Fruit fly (Drosophila melanogaster) whole organism, wandering third instar larva: ENCODE results near the gene CG12713.

ENCODE experiments used
- Abd-B ChIP-seq: fragments of >200 bp; optimal IDR thresholded peaks from 2 replicates; lab custom pipeline; 2017; ENCODE audit warnings: missing biosample characterization, missing genetic modification characterization
- CG32264 ChIP-seq: fragments of 200-800 bp; sonication (Bioruptor generic); optimal IDR thresholded peaks from 2 replicates; lab custom pipeline; 2016; ENCODE audit warnings: missing biosample characterization, missing genetic modification characterization
- CG9705 ChIP-seq: fragments of 200-800 bp; sonication (Bioruptor generic); optimal IDR thresholded peaks from 2 replicates; lab custom pipeline; 2018; ENCODE audit warnings: missing biosample characterization, mild to moderate bottlenecking, missing genetic modification characterization
- CrebA ChIP-seq: fragments of 200-800 bp; sonication (Bioruptor generic); optimal IDR thresholded peaks from 2 replicates; lab custom pipeline; 2016; ENCODE audit warnings: missing biosample characterization, mild to moderate bottlenecking, missing genetic modification characterization, borderline replicate concordance
- Dfd ChIP-seq: fragments of >200 bp; optimal IDR thresholded peaks from 2 replicates; lab custom pipeline; 2017; ENCODE audit warnings: missing biosample characterization, missing genetic modification characterization
- Dif ChIP-seq: fragments of 200-275, 200-300 bp; sonication (Bioruptor generic); optimal IDR thresholded peaks from 2 replicates; lab custom pipeline; 2018; ENCODE audit warnings: missing biosample characterization, missing genetic modification characterization; ENCODE audit not compliant: partially characterized antibody
- HLH106 ChIP-seq: fragments of 200-800 bp; optimal IDR thresholded peaks from 3 replicates; lab custom pipeline; 2019; ENCODE audit warnings: missing biosample characterization, mild to moderate bottlenecking, missing genetic modification characterization, moderate library complexity
- Hnf4 ChIP-seq: fragments of 200-800 bp; sonication (Bioruptor generic); optimal IDR thresholded peaks from 2 replicates; lab custom pipeline; 2016; ENCODE audit warnings: missing biosample characterization, mild to moderate bottlenecking, missing genetic modification characterization
- Hr78 ChIP-seq: fragments of >200 bp; optimal IDR thresholded peaks from 2 replicates; lab custom pipeline; 2017; ENCODE audit warnings: missing biosample characterization, missing genetic modification characterization
- Hr83 ChIP-seq: fragments of 200-300 bp; sonication (Bioruptor generic); optimal IDR thresholded peaks from 2 replicates; lab custom pipeline; 2016; ENCODE audit warnings: missing biosample characterization, mild to moderate bottlenecking, missing genetic modification characterization, moderate library complexity; ENCODE audit not compliant: poor library complexity, severe bottlenecking
- Jra ChIP-seq: sonication (Bioruptor generic); optimal IDR thresholded peaks from 2 replicates; lab custom pipeline; 2016; ENCODE audit warnings: missing biosample characterization, missing genetic modification characterization
- Mio ChIP-seq: sonication (Bioruptor generic); optimal IDR thresholded peaks from 2 replicates; lab custom pipeline; 2016; ENCODE audit warnings: missing biosample characterization, missing genetic modification characterization
- Myc ChIP-seq: fragments of >200 bp; optimal IDR thresholded peaks from 2 replicates; lab custom pipeline; 2017
- N ChIP-seq: fragments of >200 bp; optimal IDR thresholded peaks from 2 replicates; lab custom pipeline; 2018; ENCODE audit warnings: missing biosample characterization, missing external identifiers, missing genetic modification characterization
- OdsH ChIP-seq: fragments of 200-800 bp; sonication (Bioruptor generic); optimal IDR thresholded peaks from 2 replicates; lab custom pipeline; 2016; ENCODE audit warnings: missing biosample characterization, mild to moderate bottlenecking, missing genetic modification characterization
- Rel ChIP-seq, 2 experiments: fragments of 200-800 bp; sonication (Bioruptor generic) in 1 of 2; optimal IDR thresholded peaks; 2 replicates in 1 of 2; 3 replicates in 1 of 2; lab custom pipeline; 2016 to 2019; ENCODE audit warnings: mild to moderate bottlenecking in 2 of 2, missing biosample characterization in 2 of 2, missing genetic modification characterization in 2 of 2, moderate library complexity in 1 of 2
- Sp1 ChIP-seq: fragments of 200-800 bp; sonication (Bioruptor generic); optimal IDR thresholded peaks from 3 replicates; lab custom pipeline; 2019; ENCODE audit warnings: missing biosample characterization, mild to moderate bottlenecking, missing genetic modification characterization, moderate library complexity
- Vsx2 ChIP-seq: fragments of 200-300, 225-300 bp; sonication (Bioruptor generic); optimal IDR thresholded peaks from 2 replicates; lab custom pipeline; 2018; ENCODE audit warnings: missing biosample characterization, missing genetic modification characterization; ENCODE audit not compliant: partially characterized antibody
- br ChIP-seq: fragments of 200-800 bp; sonication (Bioruptor generic); optimal IDR thresholded peaks from 2 replicates; lab custom pipeline; 2016; ENCODE audit warnings: missing biosample characterization, missing genetic modification characterization
- brk ChIP-seq: fragments of 200-800 bp; sonication (Bioruptor generic); optimal IDR thresholded peaks from 2 replicates; lab custom pipeline; 2016; ENCODE audit warnings: missing biosample characterization, mild to moderate bottlenecking, missing genetic modification characterization
- dl ChIP-seq, 2 experiments: fragments of 175-275, 200-275 bp in 1 of 2; fragments of 200-275 bp in 1 of 2; sonication (Bioruptor generic); optimal IDR thresholded peaks; lab custom pipeline; 2018; ENCODE audit warnings: mild to moderate bottlenecking in 2 of 2, missing biosample characterization in 2 of 2, missing genetic modification characterization in 2 of 2, moderate library complexity in 2 of 2; ENCODE audit not compliant: partially characterized antibody in 2 of 2, insufficient read depth in 1 of 2
- dmrt93B ChIP-seq: fragments of 200-800 bp; sonication (Bioruptor generic); optimal IDR thresholded peaks from 2 replicates; lab custom pipeline; 2018; ENCODE audit warnings: missing biosample characterization, mild to moderate bottlenecking, missing genetic modification characterization
- dsf ChIP-seq: sonication (Bioruptor generic); optimal IDR thresholded peaks from 2 replicates; lab custom pipeline; 2016; ENCODE audit warnings: missing biosample characterization, missing genetic modification characterization, borderline replicate concordance
- ey ChIP-seq: fragments of 200-800 bp; sonication (Bioruptor generic); optimal IDR thresholded peaks from 2 replicates; lab custom pipeline; 2016; ENCODE audit warnings: missing biosample characterization, missing genetic modification characterization
- foxo ChIP-seq, 2 experiments: fragments of 200-800 bp; sonication (Bioruptor generic); optimal IDR thresholded peaks; 2 replicates in 1 of 2; 3 replicates in 1 of 2; lab custom pipeline; 2016 to 2017; ENCODE audit warnings: missing biosample characterization in 2 of 2, missing genetic modification characterization in 2 of 2
- fru ChIP-seq: fragments of 200-800 bp; sonication (Bioruptor generic); optimal IDR thresholded peaks from 3 replicates; lab custom pipeline; 2016; ENCODE audit warnings: missing biosample characterization, mild to moderate bottlenecking, missing genetic modification characterization
- h ChIP-seq: fragments of 200-800 bp; sonication (Bioruptor generic); optimal IDR thresholded peaks from 3 replicates; lab custom pipeline; 2016; ENCODE audit warnings: missing biosample characterization, mild to moderate bottlenecking, missing genetic modification characterization
- jim ChIP-seq: fragments of 175-275, 200-325 bp; sonication (Bioruptor generic); optimal IDR thresholded peaks from 2 replicates; lab custom pipeline; 2016; ENCODE audit warnings: missing biosample characterization, mild to moderate bottlenecking, missing genetic modification characterization
- lola ChIP-seq: fragments of >200 bp; optimal IDR thresholded peaks from 2 replicates; lab custom pipeline; 2017; ENCODE audit warnings: missing biosample characterization, missing genetic modification characterization
- pan ChIP-seq: fragments of >200 bp; optimal IDR thresholded peaks from 2 replicates; lab custom pipeline; 2017
- psq ChIP-seq: fragments of 200-800 bp; sonication (Bioruptor generic); optimal IDR thresholded peaks from 3 replicates; lab custom pipeline; 2017; ENCODE audit warnings: missing biosample characterization, mild to moderate bottlenecking, missing genetic modification characterization, moderate library complexity
- rgr ChIP-seq: fragments of 200-800 bp; sonication (Bioruptor generic); optimal IDR thresholded peaks from 3 replicates; lab custom pipeline; 2016; ENCODE audit warnings: missing biosample characterization, mild to moderate bottlenecking, missing genetic modification characterization
- sage ChIP-seq: fragments of 200-800 bp; sonication (Bioruptor generic); optimal IDR thresholded peaks from 2 replicates; lab custom pipeline; 2016; ENCODE audit warnings: missing biosample characterization, mild to moderate bottlenecking, missing genetic modification characterization
- sv ChIP-seq: fragments of 200-800 bp; sonication (Bioruptor generic); optimal IDR thresholded peaks from 3 replicates; lab custom pipeline; 2016; ENCODE audit warnings: missing biosample characterization, missing genetic modification characterization
- tai ChIP-seq: sonication (Bioruptor generic); optimal IDR thresholded peaks from 2 replicates; lab custom pipeline; 2016; ENCODE audit warnings: missing biosample characterization, missing genetic modification characterization
- usp ChIP-seq: fragments of >200 bp; optimal IDR thresholded peaks from 2 replicates; lab custom pipeline; 2017; ENCODE audit warnings: missing biosample characterization, missing genetic modification characterization
- woc ChIP-seq: sonication (Bioruptor generic); optimal IDR thresholded peaks from 2 replicates; lab custom pipeline; 2016; ENCODE audit warnings: missing biosample characterization, mild to moderate bottlenecking, missing genetic modification characterization

Gene CG12713

dm6 chr3L:15825493-15826209, 6.6 kb upstream of the CG12713 start (continued):
- no peak for TF ChIP-seq sv (GFP tag; lab: Kevin White, UChicago)
- TF ChIP-seq dl (GFP tag; optimal IDR thresholded peaks at IDR 0.05; lab: Kevin White, UChicago; ENCODE audit: insufficient read depth in 1 of 2, partially characterized antibody in 2 of 2): peak in 1 of 2 experiments; percentile 79
- peak; percentile 35 for TF ChIP-seq Rel (GFP tag; optimal IDR thresholded peaks at IDR 0.05; lab: Kevin White, UChicago)
- no peak for TF ChIP-seq Rel (tag; optimal IDR thresholded peaks at IDR 0.05; lab: Kevin White, UChicago)
- TF ChIP-seq br (GFP tag; lab: Kevin White, UChicago): peak; percentile 58
- peak; percentile 75 for TF ChIP-seq psq (GFP tag; lab: Kevin White, UChicago)
- no peak for TF ChIP-seq Jra (GFP tag; lab: Kevin White, UChicago)
- TF ChIP-seq Dif (GFP tag; lab: Kevin White, UChicago): peak; percentile 80
- TF ChIP-seq, all 38 proteins: peak for 19

dm6 chr3L:15826347-15826984, 5.8 kb upstream of the CG12713 start, which contains the start of the genes DCP2 and dbo:
Gene DCP2, minus strand, starts transcription at chr3L:15826423.
Gene dbo, plus strand, starts transcription at chr3L:15826888.
- TF ChIP-seq Hnf4 (GFP tag; lab: Kevin White, UChicago) (peak; percentile 48), psq (GFP tag; lab: Kevin White, UChicago) (no peak), Hr83 (GFP tag; lab: Kevin White, UChicago) (peak; percentile 59), usp (GFP tag; lab: Kevin White, UChicago) (no peak), Sp1 (peak; percentile 38), Abd-B (GFP tag; lab: Kevin White, UChicago) (no peak), lola (GFP tag; lab: Kevin White, UChicago) (no peak), woc (GFP tag; lab: Kevin White, UChicago) (peak; percentile 63), dsf (GFP tag; lab: Kevin White, UChicago) (no peak), sv (GFP tag; lab: Kevin White, UChicago) (no peak), OdsH (GFP tag; lab: Kevin White, UChicago) (peak; percentile 1), N (GFP tag; lab: Kevin White, UChicago) (no peak), br (GFP tag; lab: Kevin White, UChicago) (no peak), CG9705 (GFP tag; lab: Kevin White, UChicago) (peak; percentile 49), CrebA (GFP tag; lab: Kevin White, UChicago) (no peak), Dfd (GFP tag; lab: Kevin White, UChicago) (no peak), rgr (peak; percentile 42), sage (GFP tag; lab: Kevin White, UChicago) (no peak), Dif (GFP tag; lab: Kevin White, UChicago) (no peak), tai (no peak), Hr78 (GFP tag; lab: Kevin White, UChicago) (no peak), Rel (GFP tag; optimal IDR thresholded peaks at IDR 0.05; lab: Kevin White, UChicago) (no peak), Rel (tag; optimal IDR thresholded peaks at IDR 0.05; lab: Kevin White, UChicago) (no peak), ey (GFP tag; lab: Kevin White, UChicago) (peak; percentile 54), jim (GFP tag; lab: Kevin White, UChicago) (no peak), HLH106 (tag; lab: Kevin White, UChicago) (peak; percentile 78), Myc (lab: Kevin White, UChicago) (peak; percentile 12), CG32264 (GFP tag; lab: Kevin White, UChicago) (no peak), h (GFP tag; lab: Kevin White, UChicago) (peak; percentile 48), dl (GFP tag; optimal IDR thresholded peaks at IDR 0.05; lab: Kevin White, UChicago; ENCODE audit: insufficient read depth in 1 of 2, partially characterized antibody in 2 of 2) (no peak), foxo (GFP tag; optimal IDR thresholded peaks at IDR 0.05; lab: Kevin White, UChicago) (peak in 1 of 2 experiments; percentile 72), Vsx2 (no peak), dmrt93B (GFP tag; lab: Kevin White, UChicago) (no peak), fru (GFP tag; lab: Kevin White, UChicago) (peak; percentile 43), pan (lab: Kevin White, UChicago) (no peak), Mio (GFP tag; lab: Kevin White, UChicago) (no peak), brk (GFP tag; lab: Kevin White, UChicago) (peak; percentile 74)
